Worm (Caenorhabditis elegans): Measurements from ENCODE around the gene nlp-45.

The nlp-45 gene

DNA sequence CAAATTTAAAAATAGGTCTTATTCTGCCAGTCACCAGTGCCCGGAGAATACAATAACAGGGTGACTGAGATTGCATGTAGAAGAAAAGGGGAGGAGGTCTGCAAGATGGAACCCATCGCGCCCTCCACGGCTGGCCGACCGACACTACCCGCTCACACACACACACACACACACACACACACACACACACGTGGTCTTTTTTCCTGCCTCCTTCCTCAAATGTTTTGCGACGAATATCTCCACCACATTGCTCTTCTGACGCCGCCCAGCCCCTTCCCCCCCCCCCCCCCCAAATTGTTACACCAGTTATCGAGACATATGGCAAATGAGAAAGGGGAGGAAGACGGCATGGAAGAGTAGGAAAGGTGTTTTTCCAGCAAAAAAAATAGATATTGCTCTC, 16.4 kb downstream of the nlp-45 start (continued):
- TF ChIP-seq nhr-11 (tag; optimal IDR thresholded peaks at IDR 0.05) (no peak), nhr-20 (tag; optimal IDR thresholded peaks at IDR 0.05) (peak; percentile 23), elt-3 (tag; optimal IDR thresholded peaks at IDR 0.05) (no peak), nhr-76 (tag; optimal IDR thresholded peaks at IDR 0.05) (no peak), C04F5.9 (tag; optimal IDR thresholded peaks at IDR 0.05) (no peak), ceh-63 (GFP tag; optimal IDR thresholded peaks at IDR 0.05) (no peak), fkh-10 (GFP tag; optimal IDR thresholded peaks at IDR 0.05) (no peak), unc-130 (tag; optimal IDR thresholded peaks at IDR 0.05) (peak; percentile 34), elt-2 (tag; optimal IDR thresholded peaks at IDR 0.05) (no peak), snu-23 (GFP tag; optimal IDR thresholded peaks at IDR 0.05) (peak; percentile 35), mef-2 (tag; optimal IDR thresholded peaks at IDR 0.05) (no peak), ceh-88 (GFP tag; IDR thresholded peaks at IDR 0.05) (no peak), swsn-7 (tag; optimal IDR thresholded peaks at IDR 0.05) (peak; percentile 6), tlp-1 (tag; optimal IDR thresholded peaks at IDR 0.05) (no peak), nhr-237 (tag; optimal IDR thresholded peaks at IDR 0.05) (no peak), sptf-1 (tag; optimal IDR thresholded peaks at IDR 0.05) (no peak), zag-1 (tag; optimal IDR thresholded peaks at IDR 0.05) (no peak), jun-1 (tag; optimal IDR thresholded peaks at IDR 0.05) (no peak), unc-62 (GFP tag; optimal IDR thresholded peaks at IDR 0.05) (no peak), nhr-71 (tag; optimal IDR thresholded peaks at IDR 0.05) (peak; percentile 44), mep-1 (tag; optimal IDR thresholded peaks at IDR 0.05) (no peak), pag-3 (tag; optimal IDR thresholded peaks at IDR 0.05; ENCODE audit: borderline replicate concordance, insufficient read depth) (no peak), ama-1 (optimal IDR thresholded peaks at IDR 0.05) (no peak), aly-2 (tag; optimal IDR thresholded peaks at IDR 0.05) (no peak), nhr-84 (tag; optimal IDR thresholded peaks at IDR 0.05) (no peak), mdl-1 (tag; optimal IDR thresholded peaks at IDR 0.05) (peak in 1 of 2 experiments; percentile 67), nhr-28 (tag; optimal IDR thresholded peaks at IDR 0.05) (no peak), irx-1 (tag; optimal IDR thresholded peaks at IDR 0.05) (peak; percentile 37), hpl-2 (GFP tag; optimal IDR thresholded peaks at IDR 0.05) (no peak), fos-1 (tag; optimal IDR thresholded peaks at IDR 0.05) (no peak), efl-1 (optimal IDR thresholded peaks at IDR 0.05) (no peak), efl-1 (GFP tag; optimal IDR thresholded peaks at IDR 0.05 in 1 of 2) (no peak), Y116A8C.19 (tag; optimal IDR thresholded peaks at IDR 0.05; ENCODE audit: borderline replicate concordance) (no peak), lir-3 (tag; optimal IDR thresholded peaks at IDR 0.05; ENCODE audit: poor library complexity) (no peak), vab-15 (tag; optimal IDR thresholded peaks at IDR 0.05) (peak; percentile 28), nhr-77 (tag; optimal IDR thresholded peaks at IDR 0.05) (no peak), nhr-19 (GFP tag; conservative IDR thresholded peaks at IDR 0.05) (peak; percentile 57), fkh-4 (tag; optimal IDR thresholded peaks at IDR 0.05; ENCODE audit: borderline replicate concordance) (no peak), hlh-17 (GFP tag; optimal IDR thresholded peaks at IDR 0.05; ENCODE audit: borderline replicate concordance) (no peak), lsy-2 (tag; optimal IDR thresholded peaks at IDR 0.05) (peak in 1 of 2 experiments; percentile 10), nhr-12 (tag; optimal IDR thresholded peaks at IDR 0.05) (no peak)

- TF ChIP-seq lin-13 (GFP tag; optimal IDR thresholded peaks at IDR 0.05) (no peak), nhr-237 (tag; optimal IDR thresholded peaks at IDR 0.05) (no peak), aha-1 (tag; optimal IDR thresholded peaks at IDR 0.05) (no peak), hpl-2 (GFP tag; optimal IDR thresholded peaks at IDR 0.05) (no peak), egl-27 (tag; optimal IDR thresholded peaks at IDR 0.05) (no peak), hlh-17 (GFP tag; optimal IDR thresholded peaks at IDR 0.05; ENCODE audit: borderline replicate concordance) (no peak), vab-15 (tag; optimal IDR thresholded peaks at IDR 0.05) (no peak), nhr-85 (tag) (no peak), nhr-20 (tag; optimal IDR thresholded peaks at IDR 0.05) (no peak), pqm-1 (tag; optimal IDR thresholded peaks at IDR 0.05) (peak; percentile 34), ces-1 (GFP tag; optimal IDR thresholded peaks at IDR 0.05) (no peak), elt-3 (tag; optimal IDR thresholded peaks at IDR 0.05) (no peak), nhr-76 (tag; optimal IDR thresholded peaks at IDR 0.05) (no peak), irx-1 (tag; optimal IDR thresholded peaks at IDR 0.05) (no peak), F16B12.6 (tag; optimal IDR thresholded peaks at IDR 0.05) (no peak), ceh-90 (tag; optimal IDR thresholded peaks at IDR 0.05) (no peak), skn-1 (tag; optimal IDR thresholded peaks at IDR 0.05) (no peak), lin-35 (GFP tag; optimal IDR thresholded peaks at IDR 0.05) (peak in 1 of 2 experiments; percentile 16), ama-1 (optimal IDR thresholded peaks at IDR 0.05) (peak; percentile 17), nhr-11 (tag; optimal IDR thresholded peaks at IDR 0.05) (no peak), fkh-4 (tag; optimal IDR thresholded peaks at IDR 0.05; ENCODE audit: borderline replicate concordance) (no peak), ceh-63 (GFP tag; optimal IDR thresholded peaks at IDR 0.05) (no peak), hlh-4 (tag; optimal IDR thresholded peaks at IDR 0.05) (no peak), elt-2 (tag; optimal IDR thresholded peaks at IDR 0.05) (peak; percentile 74), xbp-1 (tag; optimal IDR thresholded peaks at IDR 0.05) (no peak), pax-3 (tag; optimal IDR thresholded peaks at IDR 0.05) (no peak), mef-2 (tag; optimal IDR thresholded peaks at IDR 0.05) (no peak)
Measured at ce11 chrX:2320539-2320938, 17.6 kb downstream of the nlp-45 start.

Data from whole organism, L1 larva.